Fruit fly (Drosophila melanogaster): ENCODE data around the gene Ppm1.

DNA sequence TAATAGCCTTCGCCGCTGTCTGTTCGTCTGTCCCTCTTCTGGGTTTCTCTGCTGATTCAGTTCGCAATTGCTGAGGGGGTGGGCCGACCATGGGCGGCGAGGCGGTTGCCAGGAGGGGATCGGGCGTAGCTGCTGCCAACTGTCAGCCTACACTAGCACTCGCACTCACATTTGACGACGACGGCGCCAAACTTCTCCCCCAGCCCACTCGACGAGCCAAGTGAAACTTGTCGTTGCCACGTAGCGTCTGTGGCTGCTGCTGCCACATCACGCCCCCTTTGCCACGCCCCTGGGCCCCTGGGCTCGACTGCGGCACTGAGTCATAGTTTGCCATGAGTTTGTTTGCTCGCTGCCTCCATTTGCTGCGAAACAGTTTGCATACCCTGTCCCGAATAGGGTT, 23.8 kb upstream of the Ppm1 start:
- TF ChIP-seq CG10348 (GFP tag; IDR thresholded peaks at IDR 0.05) = peak; percentile 56; the same call in 1 of the 2 replicates
- peak; percentile 15 for TF ChIP-seq EcR (GFP tag; optimal IDR thresholded peaks at IDR 0.05)
- TF ChIP-seq Pif1A (GFP tag; optimal IDR thresholded peaks at IDR 0.05) = peak; percentile 53
- peak; percentile 71 for TF ChIP-seq CG15710 (tag; optimal IDR thresholded peaks at IDR 0.05)
- TF ChIP-seq CG8159 (tag; optimal IDR thresholded peaks at IDR 0.05) = peak; percentile 65
- peak; percentile 89 for TF ChIP-seq CG32121 (GFP tag; IDR thresholded peaks at IDR 0.05)
- TF ChIP-seq Ets98B (GFP tag; IDR thresholded peaks at IDR 0.05) = peak; percentile 89
- no peak for TF ChIP-seq D1 (tag; optimal IDR thresholded peaks at IDR 0.05)

All from whole organism, pupa.